Worm (Caenorhabditis elegans) whole organism, L2 larva: ENCODE measurements around the gene F32D8.7.

Experiments
- ama-1 ChIP-seq: fragments of 150-350 bp; optimal IDR thresholded peaks from 2 replicates; lab custom pipeline; 2018; ENCODE audit warnings: inconsistent platforms
- egl-27 ChIP-seq: sonication (generic microtip); optimal IDR thresholded peaks from 3 replicates; lab custom pipeline; 2017; ENCODE audit warnings: missing biosample characterization, missing genetic modification reagents, missing genetic modification characterization
- lsy-2 ChIP-seq, 2 experiments: fragments of 150-350 bp in 1 of 2; sonication (generic microtip) in 1 of 2; optimal IDR thresholded peaks; 2 replicates each; lab custom pipeline; 2014 to 2017; ENCODE audit warnings: missing biosample characterization in 2 of 2, missing genetic modification characterization in 2 of 2
- nhr-237 ChIP-seq: fragments of 150-350 bp; optimal IDR thresholded peaks from 2 replicates; lab custom pipeline; 2014; ENCODE audit warnings: missing biosample characterization, missing genetic modification characterization
- unc-39 ChIP-seq: fragments of 150-350 bp; optimal IDR thresholded peaks from 2 replicates; lab custom pipeline; 2014; ENCODE audit warnings: missing biosample characterization, missing genetic modification characterization

- TF ChIP-seq nhr-237 (tag; lab: Kevin White, UChicago) (no peak), egl-27 (tag; lab: Kevin White, UChicago) (no peak), unc-39 (no peak), ama-1 (lab: Kevin White, UChicago) (no peak), lsy-2 (tag; optimal IDR thresholded peaks at IDR 0.05; lab: Kevin White, UChicago) (no peak)
These were observed 4.4 kb downstream of the F32D8.7 start, which contains the start of gene F32D8.8 for ce11 chrV:10902682-10903081.
